In genomic region chr2L:10970134-10970533, dm6 we compare ENCODE assay signal across 1 fruit fly cellular context.
A peak's percentile ranks its signal among the peaks of the same experiment; 100 is the strongest.
TF ChIP-seq lines count a peak whose summit lies in the region.

TSS of gene Tmem214 (minus strand) at chr2L:10970275.
TSS of gene YL-1 (plus strand) at chr2L:10970443.

TF ChIP-seq in whole organism, embryonic, 481 proteins besides CTCF, POLR2A, EP300 and RAD21 (continued from another document):
- no peak for TF ChIP-seq cato (GFP tag; optimal IDR thresholded peaks at IDR 0.05; lab: Kevin White, UChicago; ENCODE audit: borderline replicate concordance)
- TF ChIP-seq CG10209 (GFP tag; optimal IDR thresholded peaks at IDR 0.05; lab: Kevin White, UChicago): no peak
- TF ChIP-seq CG2712 (tag; optimal IDR thresholded peaks at IDR 0.05; lab: Kevin White, UChicago): peak; percentile 44
- TF ChIP-seq phol (tag; optimal IDR thresholded peaks at IDR 0.05; lab: Kevin White, UChicago): peak; percentile 86
- no peak for TF ChIP-seq her (GFP tag; optimal IDR thresholded peaks at IDR 0.05; lab: Kevin White, UChicago)
- peak; percentile 64 for TF ChIP-seq CG14710 (tag; optimal IDR thresholded peaks at IDR 0.05; lab: Kevin White, UChicago)
- TF ChIP-seq Dp (GFP tag; optimal IDR thresholded peaks at IDR 0.05; lab: Kevin White, UChicago): peak; percentile 49
- 0 out of 3 replicates have a peak, but pooled peaks have one; percentile 23 for TF ChIP-seq CG7963 (GFP tag; IDR thresholded peaks at IDR 0.05; lab: Robert Waterston, UW; ENCODE audit: partially characterized antibody)
- no peak for TF ChIP-seq CG10565 (GFP tag; optimal IDR thresholded peaks at IDR 0.05; lab: Kevin White, UChicago)
- peak; percentile 68 for TF ChIP-seq knrl (GFP tag; IDR thresholded peaks at IDR 0.05; lab: Robert Waterston, UW; ENCODE audit: partially characterized antibody)
- peak; percentile 48; the same call in 1 of the 2 replicates for TF ChIP-seq inv (GFP tag; IDR thresholded peaks at IDR 0.05; lab: Robert Waterston, UW; ENCODE audit: partially characterized antibody)
- TF ChIP-seq schlank (tag; optimal IDR thresholded peaks at IDR 0.05; lab: Kevin White, UChicago): no peak
- TF ChIP-seq CG17361 (GFP tag; IDR thresholded peaks at IDR 0.05; lab: Robert Waterston, UW): 0 out of 3 replicates have a peak, but pooled peaks have one; percentile 28
- TF ChIP-seq Max (GFP tag; optimal IDR thresholded peaks at IDR 0.05; lab: Kevin White, UChicago): peak; percentile 38
- TF ChIP-seq Mad (GFP tag; optimal IDR thresholded peaks at IDR 0.05; lab: Kevin White, UChicago): peak; percentile 21
- peak; percentile 20 for TF ChIP-seq gem (tag; optimal IDR thresholded peaks at IDR 0.05; lab: Kevin White, UChicago)
- TF ChIP-seq oc (tag; optimal IDR thresholded peaks at IDR 0.05; lab: Kevin White, UChicago): no peak
- TF ChIP-seq trem (tag; optimal IDR thresholded peaks at IDR 0.05; lab: Kevin White, UChicago): peak; percentile 78
- TF ChIP-seq Med (GFP tag; lab: Kevin White, UChicago): peak; percentile 61
- peak; percentile 66 for TF ChIP-seq unc-4 (GFP tag; IDR thresholded peaks at IDR 0.05; lab: Robert Waterston, UW; ENCODE audit: partially characterized antibody)
- TF ChIP-seq Myb (GFP tag; optimal IDR thresholded peaks at IDR 0.05; lab: Kevin White, UChicago): peak; percentile 23
- peak; percentile 45 for TF ChIP-seq CG2116 (GFP tag; optimal IDR thresholded peaks at IDR 0.05; lab: Kevin White, UChicago)
- peak; percentile 37; the same call in 1 of the 3 replicates for TF ChIP-seq CG6791 (GFP tag; IDR thresholded peaks at IDR 0.05; lab: Robert Waterston, UW; ENCODE audit: partially characterized antibody)
- TF ChIP-seq HmgZ (tag; optimal IDR thresholded peaks at IDR 0.05; lab: Kevin White, UChicago): peak; percentile 46
- TF ChIP-seq CoRest (tag; optimal IDR thresholded peaks at IDR 0.05; lab: Kevin White, UChicago): peak; percentile 28
- TF ChIP-seq row (GFP tag; IDR thresholded peaks at IDR 0.05; lab: Robert Waterston, UW): peak; percentile 44; the same call in 2 of the 3 replicates
- peak; percentile 22 for TF ChIP-seq MESR4 (GFP tag; optimal IDR thresholded peaks at IDR 0.05; lab: Kevin White, UChicago)
- peak; percentile 58 for TF ChIP-seq CG16813 (GFP tag; IDR thresholded peaks at IDR 0.05; lab: Robert Waterston, UW; ENCODE audit: partially characterized antibody)
- peak; percentile 69 for TF ChIP-seq Scr (GFP tag; IDR thresholded peaks at IDR 0.05; lab: Robert Waterston, UW; ENCODE audit: partially characterized antibody)
- peak; percentile 79 for TF ChIP-seq sens (GFP tag; lab: Kevin White, UChicago)
- peak; percentile 16 for TF ChIP-seq zen (tag; optimal IDR thresholded peaks at IDR 0.05; lab: Kevin White, UChicago)
- no peak for TF ChIP-seq CG17328 (GFP tag; IDR thresholded peaks at IDR 0.05; lab: Robert Waterston, UW)
- peak; percentile 86 for TF ChIP-seq Ets65A (GFP tag; lab: Kevin White, UChicago)
- peak; percentile 69 for TF ChIP-seq Sin3A (optimal IDR thresholded peaks at IDR 0.05; lab: Kevin White, UChicago)
TF ChIP-seq in whole organism, embryonic: peak in this region for 80.
